Worm (Caenorhabditis elegans) whole organism, L4 larva: Measurements from ENCODE around the gene srlf-27.

Experiments used
- F10B5.3 ChIP-seq: sonication (generic microtip); optimal IDR thresholded peaks from 2 replicates; lab custom pipeline; 2016; ENCODE audit warnings: mild to moderate bottlenecking, missing genetic modification characterization, missing compliant biosample characterization
- F26F4.8 ChIP-seq: fragments of 200-800 bp; sonication (Bioruptor generic); conservative IDR thresholded peaks from 2 replicates; pipeline ENCODE4 v1.3.6; 2022; ENCODE audit warnings: missing genetic modification characterization, missing compliant biosample characterization
- Y105C5A.15 ChIP-seq: fragments of 200-800 bp; sonication (Bioruptor generic); IDR thresholded peaks from 2 replicates; pipeline ENCODE4 v1.3.6; 2022; ENCODE audit warnings: missing genetic modification characterization, missing compliant biosample characterization
- Y75B8A.6 ChIP-seq: fragments of 200-800 bp; sonication (Bioruptor generic); IDR thresholded peaks from 2 replicates; pipeline ENCODE4 v1.3.6; 2022; ENCODE audit warnings: missing genetic modification reagents, missing genetic modification characterization, missing compliant biosample characterization
- aha-1 ChIP-seq: fragments of 150-350 bp; peaks from one replicate; lab custom pipeline; 2014; ENCODE audit warnings: missing biosample characterization, missing genetic modification characterization
- ama-1 ChIP-seq: fragments of 150-350 bp; optimal IDR thresholded peaks from 2 replicates; lab custom pipeline; 2014; ENCODE audit warnings: inconsistent platforms, mixed read lengths
- ceh-20 ChIP-seq: fragments of 200-800 bp; sonication (Bioruptor generic); IDR thresholded peaks from 2 replicates; pipeline ENCODE4 v1.3.6; 2022; ENCODE audit warnings: missing genetic modification reagents, missing genetic modification characterization, missing compliant biosample characterization
- ceh-28 ChIP-seq: fragments of 150-350 bp; optimal IDR thresholded peaks from 2 replicates; lab custom pipeline; 2014; ENCODE audit warnings: missing biosample characterization, missing genetic modification reagents, missing genetic modification characterization
- ceh-32 ChIP-seq: sonication (generic microtip); optimal IDR thresholded peaks from 2 replicates; lab custom pipeline; 2016; ENCODE audit warnings: mild to moderate bottlenecking, missing genetic modification characterization, missing compliant biosample characterization; ENCODE audit not compliant: poor library complexity
- ceh-82 ChIP-seq: sonication (generic microtip); optimal IDR thresholded peaks from 2 replicates; lab custom pipeline; 2017; ENCODE audit warnings: missing biosample characterization, missing genetic modification characterization
- cey-2 ChIP-seq: sonication (generic microtip); optimal IDR thresholded peaks from 3 replicates; lab custom pipeline; 2017; ENCODE audit warnings: missing genetic modification characterization, mild to moderate bottlenecking, missing compliant biosample characterization, antibody characterized with exemption, borderline replicate concordance; ENCODE audit not compliant: insufficient read depth
- daf-16 ChIP-seq, 3 experiments: sonication (generic microtip); optimal IDR thresholded peaks; 2 replicates each; lab custom pipeline; 2016 to 2017; ENCODE audit warnings: missing genetic modification characterization in 3 of 3, missing genetic modification reagents in 3 of 3, mild to moderate bottlenecking in 2 of 3, missing compliant biosample characterization in 2 of 3, missing biosample characterization in 1 of 3, moderate library complexity in 1 of 3
- dmd-6 ChIP-seq: fragments of 200-800 bp; sonication (Bioruptor generic); IDR thresholded peaks from 2 replicates; pipeline ENCODE4 v1.3.6; 2022; ENCODE audit warnings: missing genetic modification reagents, missing genetic modification characterization, missing compliant biosample characterization
- dmd-9 ChIP-seq: fragments of 200-800 bp; sonication (Bioruptor generic); IDR thresholded peaks from 2 replicates; pipeline ENCODE4 v1.3.6; 2022; ENCODE audit warnings: missing genetic modification reagents, missing genetic modification characterization, missing compliant biosample characterization
- dpl-1 ChIP-seq: fragments of 150-350 bp; optimal IDR thresholded peaks from 2 replicates; lab custom pipeline; 2014; ENCODE audit warnings: missing biosample characterization, missing genetic modification reagents, missing genetic modification characterization
- duxl-1 ChIP-seq: sonication (generic microtip); optimal IDR thresholded peaks from 2 replicates; lab custom pipeline; 2016; ENCODE audit warnings: mild to moderate bottlenecking, missing genetic modification characterization, moderate library complexity, missing compliant biosample characterization; ENCODE audit not compliant: poor library complexity
- fos-1 ChIP-seq: fragments of 150-350 bp; optimal IDR thresholded peaks from 2 replicates; lab custom pipeline; 2014; ENCODE audit warnings: missing biosample characterization, missing genetic modification characterization
- hlh-11 ChIP-seq: fragments of 200-800 bp; sonication (Bioruptor generic); optimal IDR thresholded peaks from 2 replicates; lab custom pipeline; 2018; ENCODE audit warnings: mild to moderate bottlenecking, missing genetic modification characterization, missing compliant biosample characterization
- hlh-30 ChIP-seq: sonication (generic microtip); optimal IDR thresholded peaks from 2 replicates; lab custom pipeline; 2017; ENCODE audit warnings: antibody characterized with exemption, mild to moderate bottlenecking, missing genetic modification characterization, missing compliant biosample characterization; ENCODE audit not compliant: insufficient read depth
- lim-7 ChIP-seq: fragments of 200-800 bp; sonication (Bioruptor generic); IDR thresholded peaks from 2 replicates; pipeline ENCODE4 v1.3.6; 2022; ENCODE audit warnings: missing genetic modification characterization, missing compliant biosample characterization
- lin-13 ChIP-seq: fragments of 150-350 bp; optimal IDR thresholded peaks from 2 replicates; lab custom pipeline; 2014; ENCODE audit warnings: missing biosample characterization, missing genetic modification reagents, missing genetic modification characterization
- lin-38 ChIP-seq: fragments of 200-800 bp; sonication (Bioruptor generic); IDR thresholded peaks from 2 replicates; pipeline ENCODE4 v1.3.6; 2022; ENCODE audit warnings: missing genetic modification reagents, missing genetic modification characterization, missing compliant biosample characterization
- lir-3 ChIP-seq: sonication (generic microtip); optimal IDR thresholded peaks from 2 replicates; lab custom pipeline; 2016; ENCODE audit warnings: mild to moderate bottlenecking, missing genetic modification characterization, missing compliant biosample characterization
- madf-5 ChIP-seq, 2 experiments: fragments of 200-800 bp; sonication (Bioruptor generic); IDR thresholded peaks; 2 replicates each; pipeline ENCODE4 v1.3.6; 2022; ENCODE audit warnings: missing compliant biosample characterization in 2 of 2, missing genetic modification characterization in 2 of 2
- mes-2 ChIP-seq: sonication (generic microtip); optimal IDR thresholded peaks from 2 replicates; lab custom pipeline; 2016; ENCODE audit warnings: missing genotype, mild to moderate bottlenecking, missing genetic modification characterization, missing compliant biosample characterization; ENCODE audit not compliant: poor library complexity, severe bottlenecking
- mxl-3 ChIP-seq: fragments of 200-800 bp; sonication (Bioruptor generic); optimal IDR thresholded peaks from 2 replicates; lab custom pipeline; 2018; ENCODE audit warnings: mild to moderate bottlenecking, missing genetic modification characterization, missing compliant biosample characterization
- nhr-11 ChIP-seq: fragments of 150-350 bp; optimal IDR thresholded peaks from 2 replicates; lab custom pipeline; 2014; ENCODE audit warnings: missing biosample characterization, missing genetic modification characterization
- nhr-111 ChIP-seq: fragments of 200-800 bp; sonication (Bioruptor generic); optimal IDR thresholded peaks from 2 replicates; lab custom pipeline; 2018; ENCODE audit warnings: mild to moderate bottlenecking, missing genetic modification characterization, missing compliant biosample characterization
- nhr-28 ChIP-seq: fragments of 150-350 bp; optimal IDR thresholded peaks from 2 replicates; lab custom pipeline; 2014; ENCODE audit warnings: missing biosample characterization, missing genetic modification characterization
- nhr-48 ChIP-seq: sonication (generic microtip); optimal IDR thresholded peaks from 2 replicates; lab custom pipeline; 2016; ENCODE audit warnings: mild to moderate bottlenecking, missing genetic modification characterization, missing compliant biosample characterization
- nhr-77 ChIP-seq: fragments of 150-350 bp; optimal IDR thresholded peaks from 2 replicates; lab custom pipeline; 2014; ENCODE audit warnings: missing biosample characterization, missing genetic modification characterization
- php-3 ChIP-seq: fragments of 200-800 bp; sonication (Bioruptor generic); IDR thresholded peaks from 2 replicates; pipeline ENCODE4 v1.3.6; 2022; ENCODE audit warnings: missing genetic modification reagents, missing genetic modification characterization, missing compliant biosample characterization
- sdz-12 ChIP-seq: fragments of 200-800 bp; sonication (Bioruptor generic); optimal IDR thresholded peaks from 2 replicates; lab custom pipeline; 2018; ENCODE audit warnings: mild to moderate bottlenecking, missing genetic modification characterization, missing compliant biosample characterization
- skn-1 ChIP-seq: fragments of 150-350 bp; optimal IDR thresholded peaks from 2 replicates; lab custom pipeline; 2014; ENCODE audit warnings: missing biosample characterization, missing genetic modification characterization
- spr-1 ChIP-seq: sonication (generic microtip); optimal IDR thresholded peaks from 2 replicates; lab custom pipeline; 2016; ENCODE audit warnings: mild to moderate bottlenecking, missing genetic modification characterization, missing compliant biosample characterization
- tra-1 ChIP-seq: fragments of 200-800 bp; sonication (Bioruptor generic); IDR thresholded peaks from 2 replicates; pipeline ENCODE4 v1.3.6; 2022; ENCODE audit warnings: missing genetic modification reagents, missing genetic modification characterization, missing compliant biosample characterization
- zag-1 ChIP-seq: fragments of 150-350 bp; optimal IDR thresholded peaks from 2 replicates; lab custom pipeline; 2014; ENCODE audit warnings: missing biosample characterization, missing genetic modification characterization
- zfp-2 ChIP-seq: sonication (generic microtip); optimal IDR thresholded peaks from 2 replicates; lab custom pipeline; 2016; ENCODE audit warnings: mild to moderate bottlenecking, missing genetic modification characterization, missing compliant biosample characterization
- zip-11 ChIP-seq: fragments of 200-800 bp; sonication (Bioruptor generic); IDR thresholded peaks from 2 replicates; pipeline ENCODE4 v1.3.6; 2022; ENCODE audit warnings: missing genetic modification characterization, missing compliant biosample characterization
- zip-2 ChIP-seq: fragments of 150-350 bp; optimal IDR thresholded peaks from 2 replicates; lab custom pipeline; 2014; ENCODE audit warnings: missing biosample characterization, missing genetic modification characterization

The srlf-27 gene

ce11 chrIV:14614176-14614740 lies 23.3 kb upstream of the srlf-27 start (continued):
- TF ChIP-seq lin-38 (GFP tag; lab: Robert Waterston, UW) (no peak), spr-1 (tag; lab: Kevin White, UChicago) (no peak), lir-3 (no peak), lim-7 (no peak), nhr-48 (tag; lab: Kevin White, UChicago) (peak; percentile 58), php-3 (GFP tag; lab: Robert Waterston, UW) (no peak), ama-1 (peak; percentile 11), mxl-3 (GFP tag; lab: Kevin White, UChicago) (peak; percentile 61), skn-1 (tag; lab: Kevin White, UChicago) (no peak), cey-2 (peak; percentile 10), nhr-11 (tag; lab: Kevin White, UChicago) (peak; percentile 8), hlh-30 (tag; lab: Kevin White, UChicago) (peak; percentile 67), ceh-82 (tag; lab: Kevin White, UChicago) (no peak), nhr-28 (tag; lab: Kevin White, UChicago) (peak; percentile 70), dmd-6 (GFP tag; lab: Robert Waterston, UW) (peak; percentile 68), lin-13 (GFP tag; lab: Kevin White, UChicago) (no peak), duxl-1 (tag; lab: Kevin White, UChicago) (no peak), Y75B8A.6 (GFP tag; lab: Robert Waterston, UW) (no peak), madf-5 (GFP tag; IDR thresholded peaks at IDR 0.05; lab: Robert Waterston, UW) (no peak), nhr-77 (tag; lab: Kevin White, UChicago) (no peak), F26F4.8 (GFP tag; lab: Robert Waterston, UW) (no peak)

ce11 chrIV:14616303-14616702 lies 21.2 kb upstream of the srlf-27 start, which contains the start of gene dmd-6:
TSS of gene dmd-6 (plus strand) at chrIV:14616603.
- no peak for TF ChIP-seq fos-1 (tag; lab: Kevin White, UChicago)
- TF ChIP-seq daf-16 (GFP tag; optimal IDR thresholded peaks at IDR 0.05; lab: Kevin White, UChicago), result no peak
- TF ChIP-seq daf-16 (tag; optimal IDR thresholded peaks at IDR 0.05; lab: Kevin White, UChicago), result no peak
- TF ChIP-seq tra-1 (GFP tag; lab: Robert Waterston, UW), result no peak
- no peak for TF ChIP-seq dpl-1 (GFP tag; lab: Kevin White, UChicago)
- no peak for TF ChIP-seq zip-11
- no peak for TF ChIP-seq lim-7
- no peak for TF ChIP-seq zfp-2 (tag; lab: Kevin White, UChicago)
- TF ChIP-seq F10B5.3 (tag; lab: Kevin White, UChicago), result no peak
- no peak for TF ChIP-seq Y105C5A.15 (GFP tag; lab: Robert Waterston, UW)
- TF ChIP-seq dmd-9 (GFP tag; lab: Robert Waterston, UW), result no peak
- TF ChIP-seq mes-2 (tag; lab: Kevin White, UChicago), result no peak
- no peak for TF ChIP-seq zag-1 (tag; lab: Kevin White, UChicago)
- TF ChIP-seq zip-2 (tag; lab: Kevin White, UChicago), result no peak
- TF ChIP-seq nhr-111 (GFP tag; lab: Kevin White, UChicago), result no peak
- TF ChIP-seq ceh-28, result no peak
- TF ChIP-seq sdz-12 (GFP tag; lab: Kevin White, UChicago), result no peak
- no peak for TF ChIP-seq hlh-11 (tag; lab: Kevin White, UChicago)

ce11 chrIV:14617059-14617458 lies 20.5 kb upstream of the srlf-27 start:
- no peak for TF ChIP-seq daf-16 (GFP tag; optimal IDR thresholded peaks at IDR 0.05; lab: Kevin White, UChicago)
- TF ChIP-seq daf-16 (tag; optimal IDR thresholded peaks at IDR 0.05; lab: Kevin White, UChicago), result peak; percentile 2
- no peak for TF ChIP-seq lim-7
- no peak for TF ChIP-seq ceh-20
- peak; percentile 90 for TF ChIP-seq aha-1 (tag; lab: Kevin White, UChicago)
- no peak for TF ChIP-seq ceh-32
- peak; percentile 72 for TF ChIP-seq nhr-28 (tag; lab: Kevin White, UChicago)
